Worm (Caenorhabditis elegans): ENCODE results near the gene F31F7.1.

The F31F7.1 gene

DNA sequence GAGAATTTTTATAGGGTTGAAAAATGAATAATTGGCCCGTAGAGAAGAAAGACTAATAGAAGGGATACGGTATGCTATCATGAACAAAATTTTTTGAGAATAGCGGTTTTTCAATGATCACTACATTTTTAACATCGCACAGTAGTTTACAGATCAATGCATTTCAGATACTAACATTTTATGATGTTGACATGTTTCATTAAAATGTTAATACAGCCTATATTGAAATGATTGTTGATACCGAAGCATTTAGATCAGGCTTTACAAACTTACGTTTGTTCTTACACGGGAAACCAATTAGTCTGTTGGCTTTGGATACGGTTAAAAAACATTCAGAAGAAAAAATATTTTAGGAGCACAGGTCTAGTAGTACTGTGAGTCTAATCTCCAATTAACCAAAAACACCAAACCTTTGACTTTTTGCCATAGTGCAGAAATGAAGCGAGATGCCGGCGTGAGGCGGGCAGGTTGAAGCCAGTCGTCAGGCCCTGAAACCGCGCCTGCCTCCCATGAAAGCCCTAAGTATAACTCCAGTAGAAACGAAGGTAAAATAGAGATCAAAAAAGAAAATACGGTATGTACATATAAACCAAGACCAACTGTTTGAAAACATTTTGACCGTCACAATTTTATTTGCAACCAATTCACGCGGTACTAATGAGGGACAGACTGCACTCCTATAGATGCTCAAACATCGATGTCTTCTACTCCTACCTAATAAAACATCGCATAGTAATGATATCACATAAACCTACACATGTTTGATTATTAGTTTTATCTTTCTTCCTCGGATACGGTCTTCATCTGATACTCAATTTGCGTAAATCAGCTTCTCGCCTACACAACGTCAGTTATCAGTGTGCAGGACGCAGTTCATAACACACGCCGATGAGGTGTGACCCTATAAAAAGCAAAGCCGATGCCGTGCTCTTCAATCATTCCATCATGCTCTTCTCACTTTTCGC is 2.2 kb downstream of the F31F7.1 start, which contains the start of gene fil-2 (continued):
- TF ChIP-seq sea-2 (GFP tag; IDR thresholded peaks at IDR 0.05) (peak; percentile 37; the same call in 1 of the 2 replicates), lin-54 (GFP tag; optimal IDR thresholded peaks at IDR 0.05) (peak; percentile 11), ztf-3 (GFP tag; optimal IDR thresholded peaks at IDR 0.05) (peak; percentile 74), B0336.3 (GFP tag; IDR thresholded peaks at IDR 0.05) (peak; percentile 91), F23B12.7 (tag; optimal IDR thresholded peaks at IDR 0.05; ENCODE audit: insufficient read depth) (no peak), Y95B8A.8 (GFP tag; IDR thresholded peaks at IDR 0.05) (no peak; the same call in 1 of the 2 replicates), snpc-1.3 (tag; optimal IDR thresholded peaks at IDR 0.05; ENCODE audit: insufficient read depth) (peak; percentile 8), tbx-9 (tag; optimal IDR thresholded peaks at IDR 0.05; ENCODE audit: borderline replicate concordance) (no peak), tlf-1 (GFP tag; optimal IDR thresholded peaks at IDR 0.05) (peak; percentile 81), attf-5 (GFP tag; optimal IDR thresholded peaks at IDR 0.05) (no peak), sptf-2 (GFP tag; optimal IDR thresholded peaks at IDR 0.05) (no peak), Y67H2A.10 (GFP tag; conservative IDR thresholded peaks at IDR 0.05) (no peak), Y53G8AR.9 (GFP tag; conservative IDR thresholded peaks at IDR 0.05) (peak; percentile 95), rcor-1 (GFP tag; IDR thresholded peaks at IDR 0.05) (peak; percentile 34; the same call in 1 of the 2 replicates), F39B2.1 (GFP tag; IDR thresholded peaks at IDR 0.05) (0 out of 2 replicates have a peak, but pooled peaks have one; percentile 16), ama-1 (optimal IDR thresholded peaks at IDR 0.05) (no peak), ama-1 (GFP tag; optimal IDR thresholded peaks at IDR 0.05) (no peak), ceh-58 (GFP tag; IDR thresholded peaks at IDR 0.05) (no peak), sdz-38 (tag; optimal IDR thresholded peaks at IDR 0.05) (no peak), nfyb-1 (GFP tag; IDR thresholded peaks at IDR 0.05) (peak; percentile 79), madf-8 (GFP tag; conservative IDR thresholded peaks at IDR 0.05) (no peak), Y56A3A.18 (GFP tag; IDR thresholded peaks at IDR 0.05) (peak; percentile 95), cebp-1 (GFP tag; IDR thresholded peaks at IDR 0.05) (no peak), cebp-1 (tag; optimal IDR thresholded peaks at IDR 0.05) (peak; percentile 71), ztf-26 (tag; optimal IDR thresholded peaks at IDR 0.05) (peak; percentile 23), F22D6.2 (tag; optimal IDR thresholded peaks at IDR 0.05) (peak; percentile 17), F57C9.4 (tag; optimal IDR thresholded peaks at IDR 0.05) (peak; percentile 38), madf-6 (GFP tag; IDR thresholded peaks at IDR 0.05) (peak; percentile 37; the same call in 1 of the 2 replicates), hlh-12 (tag; optimal IDR thresholded peaks at IDR 0.05) (no peak)

ce11 chrV:6280067-6280466 is 3.8 kb downstream of the F31F7.1 start:
- TF ChIP-seq F39B2.1 (GFP tag; IDR thresholded peaks at IDR 0.05), result no peak
- TF ChIP-seq nhr-80 (tag; optimal IDR thresholded peaks at IDR 0.05), result peak; percentile 34

DNA sequence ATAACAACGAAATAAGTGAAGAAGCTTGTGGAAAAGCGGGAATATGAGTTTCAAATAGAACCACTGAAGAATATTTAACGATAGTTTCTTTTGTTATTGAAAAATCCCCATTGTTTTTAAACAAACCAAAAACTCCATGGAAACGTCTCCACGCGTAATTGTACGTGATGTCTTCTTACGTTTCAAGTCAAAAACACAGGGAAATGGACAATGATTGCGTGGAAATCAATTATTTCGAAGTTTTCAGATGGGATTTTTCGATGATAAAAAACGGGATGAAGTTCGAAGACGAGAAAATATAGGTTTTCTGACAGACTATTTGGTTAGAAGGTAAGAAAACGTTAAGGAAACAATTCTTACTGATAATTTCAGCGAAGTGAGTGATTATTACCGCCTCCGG is 4.9 kb downstream of the F31F7.1 start, which contains the start of the genes K12B6.4 and spe-49:
K12B6.4 (minus strand) TSS at position 101 of the 400 bp plus-strand sequence.
spe-49 (plus strand) TSS at position 185 of the 400 bp plus-strand sequence.
- TF ChIP-seq ceh-79 (tag; optimal IDR thresholded peaks at IDR 0.05), result no peak
- no peak for TF ChIP-seq akir-1 (GFP tag; optimal IDR thresholded peaks at IDR 0.05)
- no peak for TF ChIP-seq D2030.7 (GFP tag; IDR thresholded peaks at IDR 0.05)
- no peak for TF ChIP-seq lin-35 (GFP tag; optimal IDR thresholded peaks at IDR 0.05)
- no peak for TF ChIP-seq him-1 (tag; optimal IDR thresholded peaks at IDR 0.05)
- no peak for TF ChIP-seq zim-3 (tag; optimal IDR thresholded peaks at IDR 0.05)
- TF ChIP-seq ceh-40 (GFP tag; IDR thresholded peaks at IDR 0.05), result no peak
- TF ChIP-seq nfya-1 (tag; optimal IDR thresholded peaks at IDR 0.05; ENCODE audit: borderline replicate concordance, insufficient read depth), result no peak
- no peak for TF ChIP-seq lsy-27 (tag; optimal IDR thresholded peaks at IDR 0.05; ENCODE audit: borderline replicate concordance, insufficient read depth)
- TF ChIP-seq dpl-1 (GFP tag; optimal IDR thresholded peaks at IDR 0.05), result no peak
- TF ChIP-seq tbp1 (GFP tag; optimal IDR thresholded peaks at IDR 0.05), result no peak
- TF ChIP-seq ztf-28 (GFP tag; IDR thresholded peaks at IDR 0.05), result no peak
- no peak for TF ChIP-seq pha-4 (tag; optimal IDR thresholded peaks at IDR 0.05)
- TF ChIP-seq hlh-12 (tag; optimal IDR thresholded peaks at IDR 0.05), result no peak
- no peak for TF ChIP-seq attf-5 (GFP tag; optimal IDR thresholded peaks at IDR 0.05)
- TF ChIP-seq athp-1 (tag; optimal IDR thresholded peaks at IDR 0.05), result no peak
- TF ChIP-seq snpc-3.4 (tag; optimal IDR thresholded peaks at IDR 0.05), result no peak
- no peak for TF ChIP-seq unc-62 (GFP tag; optimal IDR thresholded peaks at IDR 0.05)

Measured in whole organism, young adult.